Worm (Caenorhabditis elegans) whole organism, L4/young adult: ENCODE measurements around the gene E02A10.4.

Experiments used
- W03F9.2 ChIP-seq: fragments of 150-350 bp; optimal IDR thresholded peaks from 2 replicates; lab custom pipeline; 2014; ENCODE audit warnings: missing biosample characterization, missing genetic modification characterization
- dao-5 ChIP-seq: sonication (generic microtip); optimal IDR thresholded peaks from 2 replicates; lab custom pipeline; 2016; ENCODE audit warnings: missing genotype, missing genetic modification characterization, moderate library complexity, missing compliant biosample characterization

DNA sequence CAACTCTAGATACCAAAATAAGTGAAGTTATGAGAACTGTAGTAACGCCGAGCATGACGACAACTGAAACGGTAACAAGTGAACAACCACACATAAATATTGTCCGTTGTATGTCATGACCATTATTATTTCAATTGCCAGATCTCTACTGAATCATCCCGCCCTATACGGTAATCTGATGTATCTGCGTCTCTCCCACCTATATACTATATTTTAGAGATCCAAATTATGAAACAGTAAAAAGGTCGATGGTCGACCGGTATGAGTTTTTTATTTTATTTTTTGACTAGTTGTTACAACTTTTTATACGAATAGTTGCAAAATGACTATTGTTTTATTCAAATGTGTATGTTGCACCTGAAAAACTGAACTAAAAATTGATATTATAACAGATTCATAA lies 22.9 kb upstream of the E02A10.4 start, which contains the start of gene ttr-43:
- no peak for TF ChIP-seq W03F9.2 (tag; lab: Kevin White, UChicago)
- TF ChIP-seq dao-5 (tag; lab: Kevin White, UChicago), result no peak
